Worm (Caenorhabditis elegans) whole organism, L4 larva: Measurements from ENCODE around the gene srx-125.

Experiments
- Y5F2A.4 ChIP-seq: fragments of 200-800 bp; sonication (Bioruptor generic); optimal IDR thresholded peaks from 2 replicates; lab custom pipeline; 2018; ENCODE audit warnings: mild to moderate bottlenecking, missing genetic modification characterization, missing compliant biosample characterization
- Y75B8A.6 ChIP-seq: fragments of 200-800 bp; sonication (Bioruptor generic); IDR thresholded peaks from 2 replicates; pipeline ENCODE4 v1.3.6; 2022; ENCODE audit warnings: missing genetic modification reagents, missing genetic modification characterization, missing compliant biosample characterization
- ZK337.2 ChIP-seq: fragments of 200-800 bp; sonication (Bioruptor generic); IDR thresholded peaks from 2 replicates; pipeline ENCODE4 v1.3.6; 2022; ENCODE audit warnings: missing genetic modification reagents, missing genetic modification characterization, missing compliant biosample characterization
- aly-2 ChIP-seq: sonication (generic microtip); optimal IDR thresholded peaks from 2 replicates; lab custom pipeline; 2018; ENCODE audit warnings: missing biosample characterization, missing genetic modification characterization
- ceh-32 ChIP-seq: sonication (generic microtip); optimal IDR thresholded peaks from 2 replicates; lab custom pipeline; 2016; ENCODE audit warnings: mild to moderate bottlenecking, missing genetic modification characterization, missing compliant biosample characterization; ENCODE audit not compliant: poor library complexity
- ceh-62 ChIP-seq: sonication (generic microtip); optimal IDR thresholded peaks from 2 replicates; lab custom pipeline; 2017; ENCODE audit warnings: missing biosample characterization, missing genetic modification characterization
- cey-2 ChIP-seq: sonication (generic microtip); optimal IDR thresholded peaks from 3 replicates; lab custom pipeline; 2017; ENCODE audit warnings: missing genetic modification characterization, mild to moderate bottlenecking, missing compliant biosample characterization, antibody characterized with exemption, borderline replicate concordance; ENCODE audit not compliant: insufficient read depth
- daf-16 ChIP-seq, 3 experiments: sonication (generic microtip); optimal IDR thresholded peaks; 2 replicates each; lab custom pipeline; 2016 to 2017; ENCODE audit warnings: missing genetic modification characterization in 3 of 3, missing genetic modification reagents in 3 of 3, mild to moderate bottlenecking in 2 of 3, missing compliant biosample characterization in 2 of 3, missing biosample characterization in 1 of 3, moderate library complexity in 1 of 3
- daf-19 ChIP-seq: fragments of 200-800 bp; sonication (Bioruptor generic); conservative IDR thresholded peaks from 2 replicates; pipeline ENCODE4 v1.3.6; 2022; ENCODE audit warnings: missing genetic modification characterization, missing compliant biosample characterization
- daf-8 ChIP-seq: fragments of 200-800 bp; sonication (Bioruptor generic); IDR thresholded peaks from 2 replicates; pipeline ENCODE4 v1.3.6; 2022; ENCODE audit warnings: missing genetic modification characterization, missing compliant biosample characterization
- dmd-9 ChIP-seq: fragments of 200-800 bp; sonication (Bioruptor generic); IDR thresholded peaks from 2 replicates; pipeline ENCODE4 v1.3.6; 2022; ENCODE audit warnings: missing genetic modification reagents, missing genetic modification characterization, missing compliant biosample characterization
- dve-1 ChIP-seq: sonication (generic microtip); optimal IDR thresholded peaks from 2 replicates; lab custom pipeline; 2017; ENCODE audit warnings: antibody characterized with exemption, mild to moderate bottlenecking, missing genetic modification characterization, missing compliant biosample characterization; ENCODE audit not compliant: insufficient read depth
- egl-27 ChIP-seq: sonication (generic microtip); optimal IDR thresholded peaks from 3 replicates; lab custom pipeline; 2017; ENCODE audit warnings: missing biosample characterization, missing genetic modification reagents, missing genetic modification characterization
- fkh-10 ChIP-seq: fragments of 150-350 bp; optimal IDR thresholded peaks from 2 replicates; lab custom pipeline; 2014; ENCODE audit warnings: missing biosample characterization, missing genetic modification reagents, missing genetic modification characterization
- fos-1 ChIP-seq: fragments of 150-350 bp; optimal IDR thresholded peaks from 2 replicates; lab custom pipeline; 2014; ENCODE audit warnings: missing biosample characterization, missing genetic modification characterization
- hif-1 ChIP-seq, 2 experiments: sonication (generic microtip); optimal IDR thresholded peaks; 2 replicates each; lab custom pipeline; 2016 to 2017; ENCODE audit warnings: missing compliant biosample characterization in 2 of 2, missing genetic modification characterization in 2 of 2, missing genetic modification reagents in 2 of 2, missing genotype in 2 of 2, mild to moderate bottlenecking in 1 of 2
- hlh-11 ChIP-seq: fragments of 200-800 bp; sonication (Bioruptor generic); optimal IDR thresholded peaks from 2 replicates; lab custom pipeline; 2018; ENCODE audit warnings: mild to moderate bottlenecking, missing genetic modification characterization, missing compliant biosample characterization
- hlh-30 ChIP-seq: sonication (generic microtip); optimal IDR thresholded peaks from 2 replicates; lab custom pipeline; 2017; ENCODE audit warnings: antibody characterized with exemption, mild to moderate bottlenecking, missing genetic modification characterization, missing compliant biosample characterization; ENCODE audit not compliant: insufficient read depth
- lim-7 ChIP-seq: fragments of 200-800 bp; sonication (Bioruptor generic); IDR thresholded peaks from 2 replicates; pipeline ENCODE4 v1.3.6; 2022; ENCODE audit warnings: missing genetic modification characterization, missing compliant biosample characterization
- lin-1 ChIP-seq: fragments of 200-800 bp; sonication (Bioruptor generic); IDR thresholded peaks from 2 replicates; pipeline ENCODE4 v1.3.6; 2022; ENCODE audit warnings: missing genetic modification reagents, missing genetic modification characterization, missing compliant biosample characterization
- lin-15B ChIP-seq: fragments of 150-350 bp; sonication (generic microtip); optimal IDR thresholded peaks from 3 replicates; lab custom pipeline; 2014; ENCODE audit warnings: missing biosample characterization, missing genetic modification characterization
- lir-3 ChIP-seq: sonication (generic microtip); optimal IDR thresholded peaks from 2 replicates; lab custom pipeline; 2016; ENCODE audit warnings: mild to moderate bottlenecking, missing genetic modification characterization, missing compliant biosample characterization
- madf-5 ChIP-seq, 2 experiments: fragments of 200-800 bp; sonication (Bioruptor generic); IDR thresholded peaks; 2 replicates each; pipeline ENCODE4 v1.3.6; 2022; ENCODE audit warnings: missing compliant biosample characterization in 2 of 2, missing genetic modification characterization in 2 of 2
- madf-9 ChIP-seq: fragments of 200-800 bp; sonication (Bioruptor generic); conservative IDR thresholded peaks from 2 replicates; pipeline ENCODE4 v1.3.6; 2022; ENCODE audit warnings: missing genetic modification reagents, missing genetic modification characterization, missing compliant biosample characterization
- mdl-1 ChIP-seq, 2 experiments: fragments of 150-350 bp in 1 of 2; sonication (generic microtip) in 1 of 2; optimal IDR thresholded peaks; 2 replicates each; lab custom pipeline; 2014 to 2017; ENCODE audit warnings: missing biosample characterization in 2 of 2, missing genetic modification characterization in 2 of 2
- mdt-29 ChIP-seq: fragments of 200-800 bp; sonication (Bioruptor generic); IDR thresholded peaks from 2 replicates; pipeline ENCODE4 v1.3.6; 2022; ENCODE audit warnings: missing genetic modification reagents, missing genetic modification characterization, missing compliant biosample characterization
- mxl-3 ChIP-seq: fragments of 200-800 bp; sonication (Bioruptor generic); optimal IDR thresholded peaks from 2 replicates; lab custom pipeline; 2018; ENCODE audit warnings: mild to moderate bottlenecking, missing genetic modification characterization, missing compliant biosample characterization
- nhr-11 ChIP-seq: fragments of 150-350 bp; optimal IDR thresholded peaks from 2 replicates; lab custom pipeline; 2014; ENCODE audit warnings: missing biosample characterization, missing genetic modification characterization
- nhr-25 ChIP-seq: sonication (generic microtip); optimal IDR thresholded peaks from 2 replicates; lab custom pipeline; 2017; ENCODE audit warnings: missing genetic modification characterization, mild to moderate bottlenecking, missing compliant biosample characterization, antibody characterized with exemption, moderate library complexity, borderline replicate concordance; ENCODE audit not compliant: insufficient read depth
- nhr-28 ChIP-seq: fragments of 150-350 bp; optimal IDR thresholded peaks from 2 replicates; lab custom pipeline; 2014; ENCODE audit warnings: missing biosample characterization, missing genetic modification characterization
- nhr-41 ChIP-seq: fragments of 200-800 bp; sonication (Bioruptor generic); IDR thresholded peaks from 2 replicates; pipeline ENCODE4 v1.3.6; 2022; ENCODE audit warnings: missing genetic modification reagents, missing genetic modification characterization, missing compliant biosample characterization
- nhr-6 ChIP-seq: fragments of 150-350 bp; optimal IDR thresholded peaks from 2 replicates; lab custom pipeline; 2014; ENCODE audit warnings: missing biosample characterization, missing genetic modification characterization
- pqm-1 ChIP-seq: sonication (generic microtip); optimal IDR thresholded peaks from 2 replicates; lab custom pipeline; 2017; ENCODE audit warnings: missing biosample characterization, missing genetic modification characterization
- saeg-2 ChIP-seq: fragments of 200-800 bp; sonication (Bioruptor generic); IDR thresholded peaks from 2 replicates; pipeline ENCODE4 v1.3.6; 2022; ENCODE audit warnings: missing genetic modification reagents, missing genetic modification characterization, missing compliant biosample characterization
- set-16 ChIP-seq: fragments of 200-800 bp; sonication (Bioruptor generic); IDR thresholded peaks from 2 replicates; pipeline ENCODE4 v1.3.6; 2022; ENCODE audit warnings: missing genetic modification reagents, missing genetic modification characterization, missing compliant biosample characterization
- snpc-1.2 ChIP-seq: fragments of 200-800 bp; sonication (Bioruptor generic); IDR thresholded peaks from 2 replicates; pipeline ENCODE4 v1.3.6; 2022; ENCODE audit warnings: missing genetic modification reagents, missing genetic modification characterization, missing compliant biosample characterization
- spr-3 ChIP-seq: fragments of 200-800 bp; sonication (Bioruptor generic); optimal IDR thresholded peaks from 2 replicates; lab custom pipeline; 2018; ENCODE audit warnings: mild to moderate bottlenecking, missing genetic modification characterization, missing compliant biosample characterization
- tra-1 ChIP-seq: fragments of 200-800 bp; sonication (Bioruptor generic); IDR thresholded peaks from 2 replicates; pipeline ENCODE4 v1.3.6; 2022; ENCODE audit warnings: missing genetic modification reagents, missing genetic modification characterization, missing compliant biosample characterization
- ztf-11 ChIP-seq: fragments of 150-350 bp; optimal IDR thresholded peaks from 2 replicates; lab custom pipeline; 2014; ENCODE audit warnings: missing biosample characterization, missing genetic modification characterization
- ztf-7 ChIP-seq: fragments of 150-350 bp; optimal IDR thresholded peaks from 2 replicates; lab custom pipeline; 2014; ENCODE audit warnings: missing biosample characterization, missing genetic modification characterization

Gene srx-125

DNA sequence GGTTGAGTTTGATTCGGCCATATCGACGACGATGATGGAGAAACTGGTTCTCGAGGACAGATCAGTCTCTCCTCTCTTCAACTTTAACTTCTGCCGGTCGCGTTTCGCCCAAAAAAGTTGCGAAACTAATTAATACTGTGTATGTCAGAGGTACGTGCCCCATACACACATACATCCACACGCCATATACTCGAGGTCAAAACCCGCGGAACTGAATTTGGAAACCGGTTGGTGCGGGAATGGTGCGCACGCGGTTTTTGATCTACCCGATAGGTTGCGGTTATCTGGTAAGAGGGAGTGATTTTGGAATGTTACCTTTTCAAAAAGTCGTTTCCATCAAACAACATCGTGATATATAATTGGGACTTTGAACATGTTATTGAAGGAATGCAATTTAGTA lies 13.1 kb downstream of the srx-125 start, which contains the start of gene ifbp-1 (continued):
- TF ChIP-seq hlh-30 (tag; lab: Kevin White, UChicago): peak; percentile 74
- TF ChIP-seq fos-1: no peak
- no peak for TF ChIP-seq lin-1 (GFP tag; lab: Robert Waterston, UW)
- TF ChIP-seq lin-15B (tag; lab: Kevin White, UChicago): no peak
- no peak for TF ChIP-seq daf-8 (GFP tag; lab: Robert Waterston, UW)
- peak in 1 of 2 experiments; percentile 76 for TF ChIP-seq mdl-1 (tag; optimal IDR thresholded peaks at IDR 0.05; lab: Kevin White, UChicago)
- TF ChIP-seq cey-2 (tag; lab: Kevin White, UChicago): peak; percentile 73
- TF ChIP-seq dve-1 (tag; lab: Kevin White, UChicago): peak; percentile 43
- 0 out of 2 replicates have a peak, but pooled peaks have one; percentile 6 for TF ChIP-seq set-16 (GFP tag; lab: Robert Waterston, UW)
- no peak for TF ChIP-seq Y5F2A.4
- no peak for TF ChIP-seq nhr-41 (GFP tag; lab: Robert Waterston, UW)
- TF ChIP-seq ztf-7: no peak
- no peak for TF ChIP-seq hif-1 (tag; optimal IDR thresholded peaks at IDR 0.05; lab: Kevin White, UChicago)
- TF ChIP-seq snpc-1.2 (GFP tag; lab: Robert Waterston, UW): no peak
- TF ChIP-seq ZK337.2 (GFP tag; lab: Robert Waterston, UW): no peak
- no peak for TF ChIP-seq mdt-29
- no peak for TF ChIP-seq fkh-10 (GFP tag; lab: Kevin White, UChicago)
- TF ChIP-seq madf-5 (GFP tag; IDR thresholded peaks at IDR 0.05; lab: Robert Waterston, UW): no peak
- no peak for TF ChIP-seq tra-1 (GFP tag; lab: Robert Waterston, UW)
- no peak for TF ChIP-seq ztf-11 (tag; lab: Kevin White, UChicago)
- TF ChIP-seq mxl-3 (GFP tag; lab: Kevin White, UChicago): peak; percentile 85
- TF ChIP-seq madf-9 (GFP tag; lab: Robert Waterston, UW): 0 out of 2 replicates have a peak, but pooled peaks have one; percentile 10
- TF ChIP-seq nhr-25 (tag; lab: Kevin White, UChicago): peak; percentile 79
- TF ChIP-seq egl-27: no peak
- TF ChIP-seq aly-2: no peak
- peak; percentile 67 for TF ChIP-seq hlh-11 (tag; lab: Kevin White, UChicago)
- TF ChIP-seq ceh-32: no peak
- TF ChIP-seq spr-3: no peak
- TF ChIP-seq saeg-2 (GFP tag; lab: Robert Waterston, UW): no peak
- TF ChIP-seq nhr-6 (tag; lab: Kevin White, UChicago): no peak
- TF ChIP-seq, all 104 proteins: peak for 15

DNA sequence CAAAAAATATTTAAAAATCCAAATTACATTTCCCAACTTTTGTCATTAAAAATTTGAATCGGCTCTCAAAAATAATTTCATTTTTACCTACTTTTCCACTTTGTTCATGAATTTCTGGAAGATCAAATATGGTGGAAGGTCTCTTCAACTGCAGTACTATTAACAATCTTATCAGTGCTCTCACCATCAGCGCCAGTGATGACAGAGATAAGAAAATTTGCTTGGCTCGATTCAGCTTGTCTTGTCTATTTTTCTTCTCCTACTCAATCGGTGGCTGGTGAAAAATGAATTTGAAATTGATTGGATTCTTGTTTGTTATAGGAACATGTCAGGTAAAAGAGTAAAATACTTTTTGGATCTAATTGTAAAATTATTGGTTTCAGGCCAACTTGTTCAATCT lies 13.9 kb downstream of the srx-125 start, which contains the start of gene cpz-2:
cpz-2 (plus strand) TSS at position 210 of the 400 bp plus-strand sequence.
- TF ChIP-seq nhr-6 (tag; lab: Kevin White, UChicago): peak; percentile 46
- TF ChIP-seq ceh-62 (tag; lab: Kevin White, UChicago): no peak
- TF ChIP-seq hlh-11 (tag; lab: Kevin White, UChicago): peak; percentile 24
- peak; percentile 60 for TF ChIP-seq pqm-1 (tag; lab: Kevin White, UChicago)
- no peak for TF ChIP-seq Y75B8A.6 (GFP tag; lab: Robert Waterston, UW)
- TF ChIP-seq dve-1 (tag; lab: Kevin White, UChicago): peak; percentile 60
- TF ChIP-seq nhr-28 (tag; lab: Kevin White, UChicago): peak; percentile 38
- no peak for TF ChIP-seq daf-16 (GFP tag; optimal IDR thresholded peaks at IDR 0.05; lab: Kevin White, UChicago)
- peak; percentile 57 for TF ChIP-seq daf-16 (tag; optimal IDR thresholded peaks at IDR 0.05; lab: Kevin White, UChicago)
- TF ChIP-seq daf-19 (GFP tag; lab: Robert Waterston, UW): no peak

DNA sequence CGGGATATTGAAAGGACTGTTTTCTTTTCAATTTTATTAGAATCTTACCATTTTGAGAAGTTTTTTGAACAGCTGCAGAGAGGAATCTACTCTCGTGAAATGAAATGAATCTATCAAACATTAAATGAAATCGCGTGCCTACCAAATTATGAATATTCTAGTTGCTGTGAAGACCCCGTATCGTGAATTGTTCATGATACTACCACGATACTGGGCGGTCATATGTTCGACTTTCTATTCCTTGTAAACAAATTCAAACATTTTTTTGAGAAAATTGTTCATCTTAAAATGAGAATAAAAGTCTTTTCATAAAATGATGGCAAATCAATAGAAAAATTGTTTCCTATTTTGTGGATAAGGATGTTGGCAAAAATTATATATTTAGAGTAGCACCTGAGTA lies 18.7 kb downstream of the srx-125 start, which contains the start of gene gcy-34:
gcy-34 (minus strand) TSS at position 101 of the 400 bp plus-strand sequence.
- no peak for TF ChIP-seq nhr-11 (tag; lab: Kevin White, UChicago)
- TF ChIP-seq tra-1 (GFP tag; lab: Robert Waterston, UW): no peak
- no peak for TF ChIP-seq daf-16 (GFP tag; optimal IDR thresholded peaks at IDR 0.05; lab: Kevin White, UChicago)
- TF ChIP-seq daf-16 (tag; optimal IDR thresholded peaks at IDR 0.05; lab: Kevin White, UChicago): no peak
- TF ChIP-seq spr-3: no peak
- TF ChIP-seq dmd-9 (GFP tag; lab: Robert Waterston, UW): no peak
- no peak for TF ChIP-seq aly-2
- TF ChIP-seq lim-7 (GFP tag; lab: Robert Waterston, UW): no peak
- no peak for TF ChIP-seq lir-3
- TF ChIP-seq set-16 (GFP tag; lab: Robert Waterston, UW): no peak
- TF ChIP-seq, all 104 proteins: peak for 0
